Worm (Caenorhabditis elegans) whole organism, L1 larva: ENCODE results near the gene T19D12.10.

Source experiments
- ceh-63 ChIP-seq: fragments of 200-800 bp; sonication (Bioruptor generic); optimal IDR thresholded peaks from 2 replicates; lab custom pipeline; 2018; ENCODE audit warnings: mild to moderate bottlenecking, missing genetic modification characterization, missing compliant biosample characterization
- ceh-82 ChIP-seq, 3 experiments: fragments of 150-350 bp in 1 of 3; sonication (generic microtip) in 2 of 3; optimal IDR thresholded peaks; 2 replicates each; lab custom pipeline; 2014 to 2017; ENCODE audit warnings: missing biosample characterization in 3 of 3, missing genetic modification characterization in 3 of 3
- elt-2 ChIP-seq: sonication (generic microtip); optimal IDR thresholded peaks from 2 replicates; lab custom pipeline; 2016; ENCODE audit warnings: missing genetic modification characterization, mild to moderate bottlenecking, inconsistent platforms, missing compliant biosample characterization, missing genetic modification reagents
- elt-3 ChIP-seq, 6 experiments: fragments of 150-350 bp in 1 of 6; sonication (generic microtip); optimal IDR thresholded peaks; 2 replicates each; lab custom pipeline; 2017 to 2018; ENCODE audit warnings: missing biosample characterization in 6 of 6, missing genetic modification characterization in 6 of 6, inconsistent platforms in 1 of 6
- fkh-10 ChIP-seq: sonication (generic microtip); optimal IDR thresholded peaks from 2 replicates; lab custom pipeline; 2017; ENCODE audit warnings: missing biosample characterization, missing genetic modification reagents, missing genetic modification characterization
- grh-1 ChIP-seq: fragments of 200-800 bp; sonication (Bioruptor generic); IDR thresholded peaks from 2 replicates; pipeline ENCODE4 v1.3.6; 2022; ENCODE audit warnings: missing genetic modification reagents, missing genetic modification characterization, missing compliant biosample characterization
- jun-1 ChIP-seq: fragments of 150-350 bp; optimal IDR thresholded peaks from 2 replicates; lab custom pipeline; 2014; ENCODE audit warnings: missing biosample characterization, missing genetic modification reagents, missing genetic modification characterization
- nhr-90 ChIP-seq: sonication (generic microtip); optimal IDR thresholded peaks from 2 replicates; lab custom pipeline; 2016; ENCODE audit warnings: mild to moderate bottlenecking, missing genetic modification characterization, missing compliant biosample characterization; ENCODE audit not compliant: poor library complexity
- pqm-1 ChIP-seq: sonication (generic microtip); optimal IDR thresholded peaks from 3 replicates; lab custom pipeline; 2017; ENCODE audit warnings: missing biosample characterization, missing genetic modification characterization
- skn-1 ChIP-seq: fragments of 150-350 bp; optimal IDR thresholded peaks from 2 replicates; lab custom pipeline; 2014; ENCODE audit warnings: missing biosample characterization, missing genetic modification characterization
- snpc-4 ChIP-seq: fragments of 150-350 bp; optimal IDR thresholded peaks from 2 replicates; lab custom pipeline; 2014; ENCODE audit warnings: missing biosample characterization, missing genetic modification characterization

ce11 chrII:6616770-6617169, 41.9 kb downstream of the T19D12.10 start, which contains the start of gene klf-3:
- TF ChIP-seq snpc-4 (no peak), grh-1 (GFP tag; lab: Robert Waterston, UW) (no peak), ceh-63 (GFP tag; lab: Kevin White, UChicago) (no peak), skn-1 (tag; lab: Kevin White, UChicago) (no peak), pqm-1 (no peak), nhr-90 (tag; lab: Kevin White, UChicago) (no peak), elt-2 (tag; lab: Kevin White, UChicago) (no peak), elt-3 (tag; optimal IDR thresholded peaks at IDR 0.05; lab: Kevin White, UChicago) (peak in 1 of 6 experiments; percentile 17), ceh-82 (tag; optimal IDR thresholded peaks at IDR 0.05; lab: Kevin White, UChicago) (no peak), jun-1 (tag; lab: Kevin White, UChicago) (no peak), fkh-10 (GFP tag; lab: Kevin White, UChicago) (no peak)
